Worm (Caenorhabditis elegans) whole organism, midembryonic: ENCODE measurements around the gene Y48A5A.3.

ENCODE experiments used
- T22C8.4 ChIP-seq: fragments of 200-800 bp; sonication (Bioruptor generic); IDR thresholded peaks from 2 replicates; pipeline ENCODE4 v1.3.6; 2022; ENCODE audit warnings: missing genetic modification characterization, missing compliant biosample characterization
- flt-1 ChIP-seq: fragments of 200-800 bp; sonication (Bioruptor generic); IDR thresholded peaks from 2 replicates; pipeline ENCODE4 v1.3.6; 2022; ENCODE audit warnings: missing genetic modification characterization, missing compliant biosample characterization
- med-1 ChIP-seq: sonication (generic microtip); optimal IDR thresholded peaks from 2 replicates; lab custom pipeline; 2017; ENCODE audit warnings: missing genetic modification characterization, mild to moderate bottlenecking, missing compliant biosample characterization, antibody characterized with exemption, missing genetic modification reagents; ENCODE audit not compliant: insufficient read depth
- ref-1 ChIP-seq: fragments of 200-800 bp; sonication (Bioruptor generic); conservative IDR thresholded peaks from 2 replicates; pipeline ENCODE4 v1.3.6; 2022; ENCODE audit warnings: missing genetic modification reagents, missing genetic modification characterization, missing compliant biosample characterization
- ztf-29 ChIP-seq: fragments of 200-800 bp; sonication (Bioruptor generic); IDR thresholded peaks from 2 replicates; pipeline ENCODE4 v1.3.6; 2022; ENCODE audit warnings: missing genetic modification reagents, missing genetic modification characterization, missing compliant biosample characterization

DNA sequence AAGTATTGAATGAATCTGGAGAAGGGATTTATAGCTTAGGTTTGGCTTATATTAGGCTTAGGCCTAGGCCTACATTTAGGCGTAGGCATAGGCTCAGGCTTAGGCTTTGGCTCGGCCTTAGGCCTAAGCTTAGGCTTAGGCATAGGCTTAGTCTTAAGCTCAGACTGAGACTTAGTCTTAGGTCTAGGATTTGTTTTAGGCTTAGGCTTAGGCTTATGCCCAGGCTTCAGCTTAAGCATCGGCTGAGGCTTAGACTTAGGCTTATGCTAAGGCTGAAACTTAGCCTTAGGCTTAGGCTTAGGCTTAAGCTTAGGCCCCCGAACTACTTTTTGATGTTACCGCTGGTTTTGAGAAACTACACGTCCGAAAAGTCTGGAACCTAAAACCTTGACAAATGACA lies 49.0 kb upstream of the Y48A5A.3 start:
- peak; percentile 8; the same call in 1 of the 2 replicates for TF ChIP-seq ztf-29 (GFP tag; lab: Robert Waterston, UW)
- no peak for TF ChIP-seq T22C8.4 (GFP tag; lab: Robert Waterston, UW)
- no peak for TF ChIP-seq flt-1 (GFP tag; lab: Robert Waterston, UW)
- no peak for TF ChIP-seq med-1 (GFP tag; lab: Kevin White, UChicago)
- TF ChIP-seq ref-1: no peak
